Worm (Caenorhabditis elegans) whole organism, mixed stage, embryonic: ENCODE results near the gene scl-2.

Experiments
- bed-3 ChIP-seq: fragments of 200-800 bp; sonication (Bioruptor generic); optimal IDR thresholded peaks from 3 replicates; lab custom pipeline; 2018; ENCODE audit warnings: mild to moderate bottlenecking, missing genetic modification characterization, moderate library complexity, missing compliant biosample characterization
- flh-1 ChIP-seq: fragments of 200-800 bp; sonication (Bioruptor generic); optimal IDR thresholded peaks from 2 replicates; lab custom pipeline; 2018; ENCODE audit warnings: mild to moderate bottlenecking, missing genetic modification characterization, moderate library complexity, missing compliant biosample characterization
- ham-2 ChIP-seq: fragments of 200-800 bp; sonication (Bioruptor generic); optimal IDR thresholded peaks from 2 replicates; lab custom pipeline; 2018; ENCODE audit warnings: mild to moderate bottlenecking, missing genetic modification characterization, missing compliant biosample characterization
- snpc-4 ChIP-seq: fragments of 150-350 bp; optimal IDR thresholded peaks from 2 replicates; lab custom pipeline; 2014; ENCODE audit warnings: missing biosample characterization, missing genetic modification characterization

ce11 chrIV:13015801-13016404, 41.6 kb upstream of the scl-2 start:
- TF ChIP-seq flh-1: no peak
- TF ChIP-seq ham-2 (GFP tag; lab: Kevin White, UChicago): no peak
- no peak for TF ChIP-seq bed-3 (GFP tag; lab: Kevin White, UChicago)
- no peak for TF ChIP-seq snpc-4 (tag; lab: Kevin White, UChicago)
